Worm (Caenorhabditis elegans) whole organism, late embryonic: ENCODE results near the gene F54D5.15.

ENCODE experiments used
- F13H6.1 ChIP-seq: sonication (generic microtip); optimal IDR thresholded peaks from 2 replicates; lab custom pipeline; 2016; ENCODE audit warnings: missing genetic modification characterization, missing compliant biosample characterization
- ama-1 ChIP-seq: fragments of 150-350 bp; optimal IDR thresholded peaks from 2 replicates; lab custom pipeline; 2014
- ceh-14 ChIP-seq: sonication (generic microtip); optimal IDR thresholded peaks from 2 replicates; lab custom pipeline; 2016; ENCODE audit warnings: missing genotype, missing genetic modification characterization, missing compliant biosample characterization
- ceh-18 ChIP-seq: sonication (generic microtip); optimal IDR thresholded peaks from 2 replicates; lab custom pipeline; 2016; ENCODE audit warnings: missing genetic modification characterization, missing compliant biosample characterization
- ceh-19 ChIP-seq: fragments of 200-800 bp; sonication (Bioruptor generic); optimal IDR thresholded peaks from 2 replicates; lab custom pipeline; 2018; ENCODE audit warnings: mild to moderate bottlenecking, missing genetic modification characterization, missing compliant biosample characterization
- ceh-2 ChIP-seq: sonication (generic microtip); optimal IDR thresholded peaks from 2 replicates; lab custom pipeline; 2016; ENCODE audit warnings: missing genotype, missing genetic modification characterization, missing compliant biosample characterization
- ceh-22 ChIP-seq: sonication (generic microtip); optimal IDR thresholded peaks from 2 replicates; lab custom pipeline; 2017; ENCODE audit warnings: missing biosample characterization, missing genetic modification characterization
- ceh-24 ChIP-seq: sonication (generic microtip); optimal IDR thresholded peaks from 2 replicates; lab custom pipeline; 2016; ENCODE audit warnings: mild to moderate bottlenecking, missing genetic modification characterization, missing compliant biosample characterization
- ceh-30 ChIP-seq: fragments of 150-350 bp; optimal IDR thresholded peaks from 2 replicates; lab custom pipeline; 2014; ENCODE audit warnings: missing biosample characterization, missing genetic modification characterization
- ceh-34 ChIP-seq: sonication (generic microtip); optimal IDR thresholded peaks from 2 replicates; lab custom pipeline; 2016; ENCODE audit warnings: mild to moderate bottlenecking, missing genetic modification characterization, missing compliant biosample characterization
- ceh-45 ChIP-seq: fragments of 200-800 bp; sonication (Bioruptor generic); IDR thresholded peaks from 2 replicates; pipeline ENCODE4 v1.3.6; 2022; ENCODE audit warnings: missing genetic modification reagents, missing genetic modification characterization, missing compliant biosample characterization
- ceh-6 ChIP-seq: fragments of 200-800 bp; sonication (Bioruptor generic); optimal IDR thresholded peaks from 2 replicates; lab custom pipeline; 2018; ENCODE audit warnings: mild to moderate bottlenecking, missing genetic modification characterization, missing compliant biosample characterization
- ceh-9 ChIP-seq: sonication (generic microtip); optimal IDR thresholded peaks from 2 replicates; lab custom pipeline; 2016; ENCODE audit warnings: mild to moderate bottlenecking, missing genetic modification characterization, inconsistent platforms, missing compliant biosample characterization
- dmd-4 ChIP-seq: sonication (generic microtip); optimal IDR thresholded peaks from 2 replicates; lab custom pipeline; 2016; ENCODE audit warnings: borderline replicate concordance, missing genetic modification characterization, missing compliant biosample characterization
- dve-1 ChIP-seq: sonication (generic microtip); optimal IDR thresholded peaks from 2 replicates; lab custom pipeline; 2017; ENCODE audit warnings: antibody characterized with exemption, mild to moderate bottlenecking, missing genetic modification characterization, missing compliant biosample characterization
- elt-2 ChIP-seq: sonication (generic microtip); optimal IDR thresholded peaks from 2 replicates; lab custom pipeline; 2016; ENCODE audit warnings: missing genetic modification reagents, missing genetic modification characterization, missing compliant biosample characterization
- ets-4 ChIP-seq: sonication (generic microtip); optimal IDR thresholded peaks from 2 replicates; lab custom pipeline; 2016; ENCODE audit warnings: missing genetic modification characterization, missing compliant biosample characterization
- gmeb-2 ChIP-seq: sonication (generic microtip); optimal IDR thresholded peaks from 2 replicates; lab custom pipeline; 2016; ENCODE audit warnings: missing genetic modification characterization, inconsistent platforms, missing compliant biosample characterization
- hlh-13 ChIP-seq: fragments of 200-800 bp; sonication (Bioruptor generic); optimal IDR thresholded peaks from 2 replicates; lab custom pipeline; 2018; ENCODE audit warnings: mild to moderate bottlenecking, missing genetic modification characterization, missing compliant biosample characterization
- hlh-8 ChIP-seq: sonication (generic microtip); optimal IDR thresholded peaks from 2 replicates; lab custom pipeline; 2016; ENCODE audit warnings: missing genotype, missing genetic modification characterization, missing compliant biosample characterization
- lim-6 ChIP-seq: sonication (generic microtip); optimal IDR thresholded peaks from 2 replicates; lab custom pipeline; 2016; ENCODE audit warnings: missing genetic modification characterization, missing compliant biosample characterization
- nfya-1 ChIP-seq: sonication (generic microtip); optimal IDR thresholded peaks from 2 replicates; lab custom pipeline; 2017; ENCODE audit warnings: missing genetic modification characterization, mild to moderate bottlenecking, missing compliant biosample characterization, antibody characterized with exemption, moderate library complexity
- nhr-232 ChIP-seq: sonication (generic microtip); optimal IDR thresholded peaks from 2 replicates; lab custom pipeline; 2016; ENCODE audit warnings: missing genetic modification characterization, missing compliant biosample characterization
- pat-9 ChIP-seq: fragments of 200-800 bp; sonication (Bioruptor generic); optimal IDR thresholded peaks from 2 replicates; lab custom pipeline; 2018; ENCODE audit warnings: mild to moderate bottlenecking, missing genetic modification characterization, moderate library complexity, missing compliant biosample characterization
- pax-1 ChIP-seq: fragments of 150-350 bp; optimal IDR thresholded peaks from 2 replicates; lab custom pipeline; 2014; ENCODE audit warnings: missing biosample characterization, missing genetic modification characterization
- pha-4 ChIP-seq: fragments of 150-350 bp; optimal IDR thresholded peaks from 2 replicates; lab custom pipeline; 2018; ENCODE audit warnings: missing biosample characterization, missing genetic modification reagents, missing genetic modification characterization
- pros-1 ChIP-seq: fragments of 150-350 bp; optimal IDR thresholded peaks from 2 replicates; lab custom pipeline; 2014; ENCODE audit warnings: missing biosample characterization, missing genetic modification reagents, missing genetic modification characterization
- ref-2 ChIP-seq: sonication (generic microtip); optimal IDR thresholded peaks from 2 replicates; lab custom pipeline; 2016; ENCODE audit warnings: missing genetic modification characterization, missing compliant biosample characterization
- rnt-1 ChIP-seq: sonication (generic microtip); optimal IDR thresholded peaks from 2 replicates; lab custom pipeline; 2016; ENCODE audit warnings: missing genetic modification characterization, missing compliant biosample characterization
- sox-2 ChIP-seq: fragments of 200-800 bp; sonication (Bioruptor generic); IDR thresholded peaks from 2 replicates; pipeline ENCODE4 v1.3.6; 2022; ENCODE audit warnings: missing genetic modification reagents, missing genetic modification characterization, missing compliant biosample characterization
- syd-9 ChIP-seq: sonication (generic microtip); optimal IDR thresholded peaks from 2 replicates; lab custom pipeline; 2016; ENCODE audit warnings: mild to moderate bottlenecking, missing genetic modification characterization, moderate library complexity, missing compliant biosample characterization
- tbx-2 ChIP-seq: sonication (generic microtip); optimal IDR thresholded peaks from 2 replicates; lab custom pipeline; 2016; ENCODE audit warnings: missing genetic modification characterization, missing compliant biosample characterization
- unc-55 ChIP-seq: sonication (generic microtip); optimal IDR thresholded peaks from 2 replicates; lab custom pipeline; 2017; ENCODE audit warnings: missing biosample characterization, missing genetic modification reagents, missing genetic modification characterization
- unc-86 ChIP-seq: sonication (generic microtip); optimal IDR thresholded peaks from 2 replicates; lab custom pipeline; 2016; ENCODE audit warnings: missing genetic modification characterization, missing compliant biosample characterization
- ztf-16 ChIP-seq: sonication (generic microtip); optimal IDR thresholded peaks from 2 replicates; lab custom pipeline; 2017; ENCODE audit warnings: missing genetic modification characterization, missing compliant biosample characterization

Gene F54D5.15

DNA sequence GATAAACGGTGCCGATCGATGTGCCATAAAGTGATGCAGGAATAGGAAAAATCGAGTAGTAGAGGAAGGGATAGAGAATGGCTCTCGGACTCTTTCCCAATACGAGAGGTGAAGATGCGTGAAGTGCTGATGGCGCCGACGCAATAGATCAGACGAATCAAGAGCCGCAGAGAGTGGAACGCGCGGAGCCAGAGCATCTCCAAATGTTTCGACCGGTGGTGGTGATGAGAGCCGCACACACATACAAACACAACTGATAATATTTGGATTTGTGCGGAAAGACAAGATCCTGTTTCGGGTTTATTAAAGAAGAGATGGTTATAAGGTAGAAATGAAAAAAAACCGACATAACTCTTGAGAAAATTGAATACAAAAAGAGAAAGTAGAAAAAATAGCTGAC, at the start of gene F54D5.15:
Gene F54D5.15, minus strand, starts transcription at position 101 of the 400 bp plus-strand sequence.
- TF ChIP-seq ref-2 (tag; lab: Kevin White, UChicago) = no peak
- no peak for TF ChIP-seq tbx-2 (tag; lab: Kevin White, UChicago)
- TF ChIP-seq ztf-16 (tag; lab: Kevin White, UChicago) = no peak
- no peak for TF ChIP-seq sox-2 (GFP tag; lab: Robert Waterston, UW)
- TF ChIP-seq F13H6.1 (tag; lab: Kevin White, UChicago) = no peak
- no peak for TF ChIP-seq pha-4
- TF ChIP-seq nfya-1 (tag; lab: Kevin White, UChicago) = no peak
- TF ChIP-seq gmeb-2 (tag; lab: Kevin White, UChicago) = no peak
- TF ChIP-seq hlh-13 = no peak
- no peak for TF ChIP-seq ceh-9 (tag; lab: Kevin White, UChicago)
- TF ChIP-seq, all 69 proteins: peak for 0

DNA sequence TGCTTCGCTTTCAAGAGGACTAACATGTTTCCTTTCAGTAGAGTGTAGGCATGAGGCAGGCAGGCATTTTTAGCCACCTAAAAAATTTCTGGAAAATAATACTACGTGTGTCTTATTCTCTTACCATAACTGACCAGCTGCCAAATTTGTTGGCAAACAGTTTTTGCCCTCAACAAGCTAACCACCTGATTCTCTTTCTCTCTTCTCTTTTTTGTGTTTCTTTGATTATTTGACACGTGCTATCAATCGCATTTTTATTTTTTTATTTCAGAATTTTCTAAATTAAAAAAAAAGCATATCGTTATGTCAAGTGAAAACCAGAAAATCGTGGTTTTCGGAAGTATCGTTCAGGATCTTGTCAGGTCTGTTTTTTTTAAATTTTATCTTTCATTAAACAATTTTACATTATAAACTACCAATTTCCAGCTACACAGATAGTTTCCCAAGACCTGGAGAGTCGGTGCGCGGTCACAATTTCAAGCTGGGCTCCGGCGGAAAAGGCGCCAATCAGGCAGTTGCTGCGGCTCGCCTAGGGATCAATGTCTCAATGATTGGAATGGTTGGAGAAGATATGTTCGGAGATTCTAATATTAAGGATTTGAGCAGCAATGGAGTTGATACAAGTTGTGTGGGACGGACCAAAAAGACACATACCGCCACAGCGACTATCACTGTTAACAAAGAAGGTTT, 48.2 kb upstream of the F54D5.15 start, which contains the start of gene F07A11.5:
Gene F07A11.5, plus strand, starts transcription at position 267 of the 690 bp plus-strand sequence.
- no peak for TF ChIP-seq ceh-30 (tag; lab: Kevin White, UChicago)
- no peak for TF ChIP-seq ref-2 (tag; lab: Kevin White, UChicago)
- TF ChIP-seq pax-1 (tag; lab: Kevin White, UChicago) = no peak
- no peak for TF ChIP-seq syd-9 (tag; lab: Kevin White, UChicago)
- no peak for TF ChIP-seq nhr-232
- no peak for TF ChIP-seq nfya-1 (tag; lab: Kevin White, UChicago)
- no peak for TF ChIP-seq hlh-8 (tag; lab: Kevin White, UChicago)
- TF ChIP-seq ceh-22 (tag; lab: Kevin White, UChicago) = no peak
- TF ChIP-seq dmd-4 (tag; lab: Kevin White, UChicago) = no peak
- no peak for TF ChIP-seq unc-86 (tag; lab: Kevin White, UChicago)
- TF ChIP-seq pat-9 (tag; lab: Kevin White, UChicago) = no peak
- no peak for TF ChIP-seq ama-1 (lab: Kevin White, UChicago)
- no peak for TF ChIP-seq ztf-16 (tag; lab: Kevin White, UChicago)

DNA sequence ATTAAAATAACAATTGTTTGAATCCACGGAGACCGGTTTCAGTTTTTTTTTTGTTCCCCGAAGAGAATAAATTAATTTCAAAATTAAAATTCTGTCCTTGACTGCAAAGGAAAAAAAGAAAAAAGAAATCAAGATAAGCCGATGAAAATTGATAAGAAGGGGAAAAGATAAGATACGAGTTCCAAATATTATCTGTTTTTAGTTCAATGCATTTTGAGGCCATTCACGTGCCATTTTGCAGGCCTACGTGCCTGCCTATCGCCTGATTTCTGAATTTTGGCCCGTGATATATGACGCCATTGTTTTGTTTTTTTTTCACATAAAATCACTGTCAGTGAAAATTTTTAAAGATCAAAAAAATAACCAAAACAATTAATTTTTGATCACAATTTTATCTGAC, 47.4 kb upstream of the F54D5.15 start:
- TF ChIP-seq ceh-2 (tag; lab: Kevin White, UChicago) (no peak), elt-2 (tag; lab: Kevin White, UChicago) (peak; percentile 98)

DNA sequence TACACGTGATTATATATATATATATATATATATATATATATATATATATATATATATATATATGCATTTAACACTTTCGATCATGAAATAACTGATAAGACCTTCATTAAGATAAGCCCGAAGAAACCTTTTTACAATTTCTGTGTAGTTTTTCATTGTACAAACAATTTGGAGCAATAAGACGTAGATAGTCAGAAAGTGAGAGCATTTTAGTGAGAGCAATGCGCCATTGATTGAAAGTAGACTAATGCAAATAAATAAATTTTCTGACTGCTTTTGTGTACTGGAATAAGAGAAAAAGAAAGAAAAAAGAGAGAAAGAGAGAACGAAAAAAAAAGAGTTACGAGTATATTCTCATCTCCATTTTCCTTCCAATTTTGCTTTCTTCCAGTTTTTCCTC, 40.6 kb upstream of the F54D5.15 start:
- no peak for TF ChIP-seq ceh-19
- TF ChIP-seq tbx-2 (tag; lab: Kevin White, UChicago) = no peak
- no peak for TF ChIP-seq F13H6.1 (tag; lab: Kevin White, UChicago)
- no peak for TF ChIP-seq unc-55 (GFP tag; lab: Kevin White, UChicago)
- no peak for TF ChIP-seq ceh-45 (GFP tag; lab: Robert Waterston, UW)
- TF ChIP-seq lim-6 (tag; lab: Kevin White, UChicago) = no peak
- no peak for TF ChIP-seq ceh-6
- TF ChIP-seq pros-1 (tag; lab: Kevin White, UChicago) = no peak
- TF ChIP-seq ref-2 (tag; lab: Kevin White, UChicago) = no peak
- TF ChIP-seq ceh-14 (tag; lab: Kevin White, UChicago) = no peak
- TF ChIP-seq ceh-34 = no peak
- no peak for TF ChIP-seq ceh-24 (tag; lab: Kevin White, UChicago)
- TF ChIP-seq, all 69 proteins: peak for 0

DNA sequence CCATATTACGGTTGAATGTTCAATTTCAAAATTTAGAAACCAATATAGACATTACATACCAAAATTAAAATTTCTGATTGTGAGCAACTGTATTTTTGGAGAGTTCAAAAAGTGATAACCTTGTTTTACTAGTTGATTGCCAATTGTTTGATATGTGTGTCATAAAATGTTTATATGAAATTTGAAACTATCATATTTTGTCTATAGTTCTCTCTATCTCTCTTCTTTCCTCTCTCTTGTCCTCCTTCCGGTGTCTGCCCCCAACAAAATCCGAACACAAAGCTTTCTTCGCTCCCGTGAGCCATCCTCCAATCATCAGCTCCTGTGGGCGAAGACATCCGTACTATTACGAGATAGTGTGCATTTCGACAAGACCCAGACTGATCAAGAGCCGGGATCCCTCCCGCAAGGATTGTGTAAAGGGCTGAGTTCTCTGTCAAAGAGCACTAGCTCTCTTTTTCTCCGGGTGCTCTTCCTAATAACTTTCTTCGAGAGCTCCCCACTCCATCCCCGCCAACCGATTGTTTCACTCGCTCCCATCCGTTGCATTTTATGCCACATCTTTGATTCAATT, 38.4 kb upstream of the F54D5.15 start:
- TF ChIP-seq ets-4 (tag; lab: Kevin White, UChicago) = peak; percentile 14
- peak; percentile 27 for TF ChIP-seq ceh-18
- peak; percentile 66 for TF ChIP-seq rnt-1
- peak; percentile 76 for TF ChIP-seq nfya-1 (tag; lab: Kevin White, UChicago)
- peak; percentile 59 for TF ChIP-seq ceh-34
- TF ChIP-seq ceh-45 (GFP tag; lab: Robert Waterston, UW) = no peak
- TF ChIP-seq dve-1 (tag; lab: Kevin White, UChicago) = no peak
- TF ChIP-seq, all 69 proteins: peak for 5
